Fruit fly (Drosophila melanogaster) whole organism, prepupa: ENCODE measurements around the gene CAH7.

Source experiments
- CG10631 ChIP-seq: fragments of 200-800 bp; sonication (Bioruptor generic); optimal IDR thresholded peaks from 2 replicates; lab custom pipeline; 2016; ENCODE audit warnings: missing biosample characterization, missing genetic modification characterization
- CG10669 ChIP-seq: fragments of 200-800 bp; sonication (Bioruptor generic); optimal IDR thresholded peaks from 3 replicates; lab custom pipeline; 2018; ENCODE audit warnings: missing biosample characterization, mild to moderate bottlenecking, missing genetic modification characterization, moderate library complexity
- CG11294 ChIP-seq: fragments of 200-800 bp; sonication (Bioruptor generic); IDR thresholded peaks from 2 replicates; pipeline ENCODE4 v1.3.6; 2022; ENCODE audit warnings: missing biosample characterization, missing genetic modification characterization
- CG11762 ChIP-seq: fragments of 200-800 bp; sonication (Bioruptor generic); optimal IDR thresholded peaks from 3 replicates; lab custom pipeline; 2016; ENCODE audit warnings: missing biosample characterization, missing genetic modification characterization; ENCODE audit not compliant: insufficient read depth
- CG11902 ChIP-seq: fragments of 200-800 bp; sonication (Bioruptor generic); optimal IDR thresholded peaks from 3 replicates; lab custom pipeline; 2016; ENCODE audit warnings: missing biosample characterization, missing genetic modification characterization
- CG1621 ChIP-seq: fragments of 200-800 bp; sonication (Bioruptor generic); optimal IDR thresholded peaks from 3 replicates; lab custom pipeline; 2018; ENCODE audit warnings: missing biosample characterization, mild to moderate bottlenecking, missing genetic modification characterization
- CG31627 ChIP-seq: fragments of 200-800 bp; sonication (Bioruptor generic); optimal IDR thresholded peaks from 3 replicates; lab custom pipeline; 2016; ENCODE audit warnings: missing biosample characterization, missing genetic modification characterization
- CG3919 ChIP-seq: fragments of 200-800 bp; sonication (Bioruptor generic); optimal IDR thresholded peaks from 3 replicates; lab custom pipeline; 2016; ENCODE audit warnings: missing biosample characterization, missing genetic modification characterization
- CG4318 ChIP-seq: fragments of 200-800 bp; sonication (Bioruptor generic); optimal IDR thresholded peaks from 3 replicates; lab custom pipeline; 2017; ENCODE audit warnings: missing biosample characterization, mild to moderate bottlenecking, missing genetic modification characterization
- CG6163 ChIP-seq: fragments of 200-800 bp; sonication (Bioruptor generic); IDR thresholded peaks from 3 replicates; pipeline ENCODE4 v1.3.6; 2022; ENCODE audit warnings: missing biosample characterization, missing genetic modification characterization
- CG6276 ChIP-seq: fragments of 200-800 bp; sonication (Bioruptor generic); optimal IDR thresholded peaks from 2 replicates; lab custom pipeline; 2017; ENCODE audit warnings: missing biosample characterization, mild to moderate bottlenecking, missing genetic modification characterization
- CG6792 ChIP-seq: fragments of 200-800 bp; sonication (Bioruptor generic); optimal IDR thresholded peaks from 3 replicates; lab custom pipeline; 2016; ENCODE audit warnings: missing biosample characterization, missing genetic modification characterization
- CG6854 ChIP-seq: fragments of 200-800 bp; sonication (Bioruptor generic); optimal IDR thresholded peaks from 2 replicates; lab custom pipeline; 2017; ENCODE audit warnings: missing biosample characterization, mild to moderate bottlenecking, missing genetic modification characterization
- CG8119 ChIP-seq: fragments of 200-800 bp; sonication (Bioruptor generic); IDR thresholded peaks from 3 replicates; pipeline ENCODE4 v1.3.6; 2022; ENCODE audit warnings: missing biosample characterization, missing genetic modification characterization
- CG9139 ChIP-seq: fragments of 200-800 bp; sonication (Bioruptor generic); optimal IDR thresholded peaks from 3 replicates; lab custom pipeline; 2017; ENCODE audit warnings: missing biosample characterization, mild to moderate bottlenecking, missing genetic modification characterization
- Eip75B ChIP-seq: fragments of 200-800 bp; sonication (Bioruptor generic); optimal IDR thresholded peaks from 3 replicates; lab custom pipeline; 2016; ENCODE audit warnings: missing biosample characterization, missing genetic modification characterization
- Eip78C ChIP-seq: fragments of 200-800 bp; sonication (Bioruptor generic); peaks from one replicate; lab custom pipeline; 2016; ENCODE audit warnings: missing biosample characterization, missing genetic modification characterization
- Eip93F ChIP-seq: fragments of 200-800 bp; sonication (Bioruptor generic); optimal IDR thresholded peaks from 2 replicates; lab custom pipeline; 2016; ENCODE audit warnings: missing biosample characterization, mild to moderate bottlenecking, missing genetic modification characterization
- Ets96B ChIP-seq: fragments of 200-800 bp; optimal IDR thresholded peaks from 2 replicates; lab custom pipeline; 2019; ENCODE audit warnings: missing biosample characterization, mild to moderate bottlenecking, missing genetic modification characterization, moderate library complexity
- Gug ChIP-seq: fragments of 200-800 bp; sonication (Bioruptor generic); IDR thresholded peaks from 2 replicates; pipeline ENCODE4 v1.3.6; 2022; ENCODE audit warnings: missing biosample characterization, missing genetic modification characterization
- Lpt ChIP-seq: fragments of 200-800 bp; sonication (Bioruptor generic); optimal IDR thresholded peaks from 3 replicates; lab custom pipeline; 2016; ENCODE audit warnings: missing biosample characterization, missing genetic modification characterization
- Met ChIP-seq: fragments of 200-800 bp; sonication (Bioruptor generic); optimal IDR thresholded peaks from 3 replicates; lab custom pipeline; 2016; ENCODE audit warnings: missing biosample characterization, missing genetic modification characterization
- OdsH ChIP-seq: fragments of 200-800 bp; sonication (Bioruptor generic); optimal IDR thresholded peaks from 3 replicates; lab custom pipeline; 2016; ENCODE audit warnings: missing biosample characterization, missing genetic modification characterization
- Sox14 ChIP-seq: fragments of 200-800 bp; sonication (Bioruptor generic); optimal IDR thresholded peaks from 3 replicates; lab custom pipeline; 2016; ENCODE audit warnings: missing biosample characterization, missing genetic modification characterization
- Sox15 ChIP-seq: fragments of 200-800 bp; sonication (Bioruptor generic); optimal IDR thresholded peaks from 3 replicates; lab custom pipeline; 2016; ENCODE audit warnings: missing biosample characterization, missing genetic modification characterization
- achi ChIP-seq: fragments of 200-800 bp; sonication (Bioruptor generic); optimal IDR thresholded peaks from 3 replicates; lab custom pipeline; 2016; ENCODE audit warnings: missing biosample characterization, missing genetic modification characterization
- acj6 ChIP-seq: fragments of 200-800 bp; sonication (Bioruptor generic); optimal IDR thresholded peaks from 3 replicates; lab custom pipeline; 2016; ENCODE audit warnings: missing biosample characterization, missing genetic modification characterization
- cyc ChIP-seq: fragments of 200-800 bp; sonication (Bioruptor generic); optimal IDR thresholded peaks from 3 replicates; lab custom pipeline; 2016; ENCODE audit warnings: missing biosample characterization, missing genetic modification characterization
- dac ChIP-seq: fragments of 200-800 bp; sonication (Bioruptor generic); optimal IDR thresholded peaks from 2 replicates; lab custom pipeline; 2017; ENCODE audit warnings: missing biosample characterization, mild to moderate bottlenecking, missing genetic modification characterization
- dsx ChIP-seq: fragments of 200-800 bp; optimal IDR thresholded peaks from 3 replicates; lab custom pipeline; 2019; ENCODE audit warnings: missing biosample characterization, mild to moderate bottlenecking, missing genetic modification characterization, moderate library complexity; ENCODE audit not compliant: poor library complexity, severe bottlenecking
- eg ChIP-seq: fragments of 200-800 bp; sonication (Bioruptor generic); IDR thresholded peaks from 3 replicates; pipeline ENCODE4 v1.3.6; 2022; ENCODE audit warnings: missing biosample characterization, missing genetic modification characterization
- esn ChIP-seq: fragments of 200-800 bp; sonication (Bioruptor generic); optimal IDR thresholded peaks from 2 replicates; lab custom pipeline; 2016; ENCODE audit warnings: missing biosample characterization, mild to moderate bottlenecking, missing genetic modification characterization, moderate library complexity
- fd59A ChIP-seq: fragments of 200-800 bp; sonication (Bioruptor generic); optimal IDR thresholded peaks from 2 replicates; lab custom pipeline; 2017; ENCODE audit warnings: missing biosample characterization, mild to moderate bottlenecking, missing genetic modification characterization, missing genetic modification reagents
- fd85E ChIP-seq: fragments of 200-800 bp; sonication (Bioruptor generic); optimal IDR thresholded peaks from 3 replicates; lab custom pipeline; 2016; ENCODE audit warnings: missing biosample characterization, missing genetic modification characterization
- fkh ChIP-seq: fragments of 200-800 bp; sonication (Bioruptor generic); optimal IDR thresholded peaks from 3 replicates; lab custom pipeline; 2017; ENCODE audit warnings: missing biosample characterization, mild to moderate bottlenecking, missing genetic modification characterization, moderate library complexity
- lz ChIP-seq: fragments of 200-800 bp; sonication (Bioruptor generic); optimal IDR thresholded peaks from 3 replicates; lab custom pipeline; 2016; ENCODE audit warnings: missing biosample characterization, missing genetic modification characterization
- net ChIP-seq: fragments of 200-800 bp; sonication (Bioruptor generic); optimal IDR thresholded peaks from 3 replicates; lab custom pipeline; 2016; ENCODE audit warnings: missing biosample characterization, missing genetic modification characterization
- pdm3 ChIP-seq: fragments of 200-800 bp; sonication (Bioruptor generic); optimal IDR thresholded peaks from 3 replicates; lab custom pipeline; 2016; ENCODE audit warnings: missing biosample characterization, missing genetic modification characterization
- salr ChIP-seq, 2 experiments: fragments of 200-800 bp; sonication (Bioruptor generic); optimal IDR thresholded peaks; 3 replicates each; lab custom pipeline; 2016 to 2018; ENCODE audit warnings: missing biosample characterization in 2 of 2, missing genetic modification characterization in 2 of 2, mild to moderate bottlenecking in 1 of 2
- ss ChIP-seq, 2 experiments: fragments of 200-800 bp; sonication (Bioruptor generic); optimal IDR thresholded peaks; 2 replicates in 1 of 2; 3 replicates in 1 of 2; lab custom pipeline; 2017 to 2018; ENCODE audit warnings: mild to moderate bottlenecking in 2 of 2, missing biosample characterization in 2 of 2, missing genetic modification characterization in 2 of 2, moderate library complexity in 1 of 2
- topi ChIP-seq: fragments of 200-800 bp; sonication (Bioruptor generic); optimal IDR thresholded peaks from 3 replicates; lab custom pipeline; 2016; ENCODE audit warnings: missing biosample characterization, missing genetic modification characterization
- vri ChIP-seq: fragments of 200-800 bp; sonication (Bioruptor generic); optimal IDR thresholded peaks from 3 replicates; lab custom pipeline; 2016; ENCODE audit warnings: missing biosample characterization, mild to moderate bottlenecking, missing genetic modification characterization

CAH7 gene

DNA sequence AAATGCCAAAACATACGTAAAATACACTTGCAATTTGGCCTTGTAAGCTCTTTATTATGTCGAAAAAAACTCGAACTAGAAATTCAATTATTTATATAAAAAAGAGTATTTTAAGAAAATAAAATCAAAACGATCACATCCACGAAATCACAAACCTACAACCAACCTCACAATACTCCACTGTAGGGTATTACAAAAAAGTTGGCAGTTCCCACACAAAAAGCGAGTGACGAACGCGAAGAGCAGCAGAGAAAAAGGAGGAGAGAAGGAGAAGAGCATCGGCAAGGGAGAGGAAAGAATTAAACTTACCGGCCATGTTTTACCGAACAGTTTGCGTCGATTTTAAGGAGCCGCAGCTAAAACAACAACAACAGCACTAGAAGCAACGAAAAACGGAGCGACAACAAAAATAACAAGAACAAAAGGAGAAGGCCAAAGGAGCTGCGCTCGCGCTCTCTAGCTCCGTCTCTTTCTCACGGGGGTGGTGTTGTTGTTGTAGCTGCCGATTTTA, 20.9 kb downstream of the CAH7 start (continued):
- TF ChIP-seq Eip78C (GFP tag; lab: Kevin White, UChicago): peak; percentile 90
- peak; percentile 52 for TF ChIP-seq CG10631 (GFP tag; lab: Kevin White, UChicago)
- peak; percentile 14 for TF ChIP-seq CG10669 (GFP tag; lab: Kevin White, UChicago)
- TF ChIP-seq CG9139: no peak
- TF ChIP-seq Ets96B (tag; lab: Kevin White, UChicago): peak; percentile 12
- TF ChIP-seq CG1621 (tag; lab: Kevin White, UChicago): no peak
- no peak for TF ChIP-seq salr (GFP tag; optimal IDR thresholded peaks at IDR 0.05; lab: Kevin White, UChicago)
- peak; percentile 15; the same call in 1 of the 3 replicates for TF ChIP-seq CG8119 (GFP tag; lab: Robert Waterston, UW)
- TF ChIP-seq Gug: no peak
- peak; percentile 13 for TF ChIP-seq achi (GFP tag; lab: Kevin White, UChicago)
- TF ChIP-seq dsx (GFP tag; lab: Kevin White, UChicago): peak; percentile 36
- TF ChIP-seq Eip93F (GFP tag; lab: Kevin White, UChicago): peak; percentile 23
- peak; percentile 39 for TF ChIP-seq net (GFP tag; lab: Kevin White, UChicago)
- TF ChIP-seq, all 60 proteins: peak for 33

DNA sequence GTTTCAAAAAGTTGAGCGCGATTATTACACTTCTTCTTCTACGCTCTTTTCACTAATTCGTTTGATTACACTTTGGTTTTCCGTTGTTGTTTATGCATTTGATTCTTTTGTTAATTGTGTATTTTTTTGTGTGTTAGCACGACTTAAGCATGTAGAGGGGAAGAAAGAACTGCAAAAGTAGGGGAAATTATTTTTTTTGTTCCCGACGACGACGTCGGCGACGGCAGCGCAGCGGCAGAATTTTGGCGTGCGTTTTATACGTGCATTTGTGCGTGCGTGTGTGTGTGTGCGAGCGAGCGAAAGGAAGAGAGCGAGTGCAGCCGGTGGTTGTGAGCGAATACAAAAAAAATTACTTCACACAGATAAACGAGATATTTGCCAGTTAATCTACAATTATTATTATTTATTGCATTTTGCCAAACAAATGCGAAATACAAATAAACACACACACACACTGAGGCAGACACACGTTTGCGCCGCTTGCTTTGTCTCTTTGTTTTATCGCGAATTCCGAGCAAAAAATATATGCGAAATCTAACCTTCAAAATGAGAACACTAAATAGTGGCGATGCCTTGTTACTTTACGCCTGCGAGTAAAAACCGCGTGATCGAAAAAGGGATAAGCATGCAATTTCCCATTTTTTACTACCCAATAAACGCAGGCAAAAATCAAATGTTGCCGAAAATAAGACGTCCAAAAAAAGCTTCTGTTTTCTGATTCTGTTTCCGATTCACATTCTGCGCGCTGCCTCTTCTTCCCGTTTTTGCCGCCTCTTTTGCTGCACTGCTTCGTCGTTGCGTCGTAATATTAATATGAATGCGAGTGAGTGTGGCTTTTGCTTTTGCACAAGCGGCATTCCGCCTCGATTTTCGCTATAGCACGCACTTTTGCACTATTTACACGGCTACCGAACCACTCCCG, 21.6 kb downstream of the CAH7 start:
- TF ChIP-seq Lpt (GFP tag; lab: Kevin White, UChicago): no peak
- no peak for TF ChIP-seq pdm3 (GFP tag; lab: Kevin White, UChicago)
- TF ChIP-seq Sox14 (GFP tag; lab: Kevin White, UChicago): peak; percentile 56
- peak in 1 of 2 experiments; percentile 48 for TF ChIP-seq ss (GFP tag; optimal IDR thresholded peaks at IDR 0.05; lab: Kevin White, UChicago)
- no peak for TF ChIP-seq dac (GFP tag; lab: Kevin White, UChicago)
- TF ChIP-seq achi (GFP tag; lab: Kevin White, UChicago): no peak
- no peak for TF ChIP-seq CG11294 (GFP tag; lab: Robert Waterston, UW)
- TF ChIP-seq OdsH (GFP tag; lab: Kevin White, UChicago): no peak
- TF ChIP-seq esn (GFP tag; lab: Kevin White, UChicago): no peak
- peak; percentile 80 for TF ChIP-seq vri
- TF ChIP-seq CG9139: peak; percentile 3
- TF ChIP-seq CG11762 (GFP tag; lab: Kevin White, UChicago): no peak
- no peak for TF ChIP-seq CG4318 (GFP tag; lab: Kevin White, UChicago)
- peak; percentile 45; the same call in 1 of the 3 replicates for TF ChIP-seq eg (GFP tag; lab: Robert Waterston, UW)
- TF ChIP-seq Eip75B (GFP tag; lab: Kevin White, UChicago): no peak
- TF ChIP-seq fd85E: peak; percentile 29
- no peak for TF ChIP-seq lz
- no peak for TF ChIP-seq Sox15 (GFP tag; lab: Kevin White, UChicago)
- TF ChIP-seq fd59A (GFP tag; lab: Kevin White, UChicago): no peak
- no peak for TF ChIP-seq CG6792
- no peak for TF ChIP-seq CG11902
- TF ChIP-seq Eip93F (GFP tag; lab: Kevin White, UChicago): no peak
- peak; percentile 35; the same call in 2 of the 3 replicates for TF ChIP-seq CG6163 (GFP tag; lab: Robert Waterston, UW)
- peak; percentile 75 for TF ChIP-seq Eip78C (GFP tag; lab: Kevin White, UChicago)
- TF ChIP-seq fkh: no peak

DNA sequence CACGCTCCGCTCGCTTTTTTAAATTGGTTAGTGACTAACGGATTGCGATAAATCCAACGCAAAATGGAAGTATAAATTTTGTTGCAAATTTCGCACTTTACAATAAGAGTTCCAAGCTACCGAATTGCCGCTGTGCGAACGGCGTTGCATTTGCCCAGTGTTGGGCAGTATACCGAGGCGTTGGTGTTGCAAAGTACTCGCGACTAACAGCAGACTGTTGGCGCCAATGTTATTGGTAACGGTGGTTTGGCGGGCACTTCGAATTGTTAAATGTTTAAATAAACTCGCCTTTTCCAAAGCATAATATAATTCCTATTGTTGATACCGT, 22.3 kb downstream of the CAH7 start:
- peak; percentile 47 for TF ChIP-seq Eip78C (GFP tag; lab: Kevin White, UChicago)
- peak; percentile 53 for TF ChIP-seq cyc
- TF ChIP-seq CG4318 (GFP tag; lab: Kevin White, UChicago): no peak
- peak; percentile 50 for TF ChIP-seq lz
- peak; percentile 21 for TF ChIP-seq pdm3 (GFP tag; lab: Kevin White, UChicago)
- no peak for TF ChIP-seq CG6276 (GFP tag; lab: Kevin White, UChicago)
- peak; percentile 33 for TF ChIP-seq Met
- TF ChIP-seq vri: peak; percentile 25
- TF ChIP-seq Sox14 (GFP tag; lab: Kevin White, UChicago): peak; percentile 22
- TF ChIP-seq ss (GFP tag; optimal IDR thresholded peaks at IDR 0.05; lab: Kevin White, UChicago): no peak
- peak; percentile 29 for TF ChIP-seq Eip75B (GFP tag; lab: Kevin White, UChicago)
- TF ChIP-seq topi (GFP tag; lab: Kevin White, UChicago): peak; percentile 43
- peak; percentile 74 for TF ChIP-seq CG3919 (GFP tag; lab: Kevin White, UChicago)
- peak; percentile 65 for TF ChIP-seq esn (GFP tag; lab: Kevin White, UChicago)
- TF ChIP-seq eg (GFP tag; lab: Robert Waterston, UW): peak; percentile 23; the same call in 1 of the 3 replicates
- TF ChIP-seq CG31627 (GFP tag; lab: Kevin White, UChicago): peak; percentile 55
- TF ChIP-seq CG6163 (GFP tag; lab: Robert Waterston, UW): peak; percentile 61
- peak; percentile 31 for TF ChIP-seq CG6792
- TF ChIP-seq achi (GFP tag; lab: Kevin White, UChicago): peak; percentile 33
- peak; percentile 19 for TF ChIP-seq OdsH (GFP tag; lab: Kevin White, UChicago)
- TF ChIP-seq CG10669 (GFP tag; lab: Kevin White, UChicago): no peak
- TF ChIP-seq acj6 (GFP tag; lab: Kevin White, UChicago): no peak
- no peak for TF ChIP-seq CG6854 (GFP tag; lab: Kevin White, UChicago)
- TF ChIP-seq dsx (GFP tag; lab: Kevin White, UChicago): peak; percentile 41
